Fruit fly (Drosophila melanogaster): ENCODE results near the gene Bin1.
"Not testable (repeated sequence)": the region's sequence is repeated elsewhere in the genome, so short reads cannot be mapped to it uniquely, and the experiment has no call there.

Bin1 gene

DNA sequence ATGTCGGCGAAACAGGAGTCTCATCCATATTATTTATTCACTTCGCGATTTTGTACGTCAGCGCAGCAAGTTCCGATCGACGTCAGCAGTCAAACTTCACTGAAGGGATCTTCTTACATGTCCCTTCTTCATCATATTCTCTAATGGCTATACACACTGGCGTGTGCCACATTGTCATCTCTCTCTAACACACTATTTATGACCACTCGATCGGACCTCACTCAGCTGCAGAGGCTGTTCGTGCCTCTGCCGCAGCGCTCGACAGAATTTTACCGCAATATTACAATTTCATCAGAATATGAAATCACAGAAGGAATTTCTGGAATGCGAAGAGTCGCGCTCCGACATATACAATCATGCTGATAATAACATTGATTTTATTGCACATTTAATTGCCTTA is at the start of gene Bin1:
TSS of gene Bin1 (minus strand) at position 101 of the 400 bp plus-strand sequence.
- not testable (repeated sequence) for TF ChIP-seq psq, h, insv (optimal IDR thresholded peaks at IDR 0.05)

dm6 chr3R:16238016-16238710 is 48.8 kb upstream of the Bin1 start:
- TF ChIP-seq Sin3A (optimal IDR thresholded peaks at IDR 0.05), result no peak
- TF ChIP-seq insv (optimal IDR thresholded peaks at IDR 0.05), result no peak
- no peak for TF ChIP-seq ttk (optimal IDR thresholded peaks at IDR 0.05)
- no peak for TF ChIP-seq psq (optimal IDR thresholded peaks at IDR 0.05)
- no peak for TF ChIP-seq h (optimal IDR thresholded peaks at IDR 0.05)
- no peak for TF ChIP-seq Myc (optimal IDR thresholded peaks at IDR 0.05)

- TF ChIP-seq Sin3A (optimal IDR thresholded peaks at IDR 0.05), result no peak
- no peak for TF ChIP-seq psq (optimal IDR thresholded peaks at IDR 0.05)
- TF ChIP-seq ttk (optimal IDR thresholded peaks at IDR 0.05), result no peak
- TF ChIP-seq h (optimal IDR thresholded peaks at IDR 0.05), result no peak
- no peak for TF ChIP-seq insv (optimal IDR thresholded peaks at IDR 0.05)
- TF ChIP-seq Myc (optimal IDR thresholded peaks at IDR 0.05), result no peak
Measured at dm6 chr3R:16236713-16237641, 47.6 kb upstream of the Bin1 start.

dm6 chr3R:16235941-16236712 is 46.8 kb upstream of the Bin1 start:
- TF ChIP-seq h (optimal IDR thresholded peaks at IDR 0.05), result no peak

DNA sequence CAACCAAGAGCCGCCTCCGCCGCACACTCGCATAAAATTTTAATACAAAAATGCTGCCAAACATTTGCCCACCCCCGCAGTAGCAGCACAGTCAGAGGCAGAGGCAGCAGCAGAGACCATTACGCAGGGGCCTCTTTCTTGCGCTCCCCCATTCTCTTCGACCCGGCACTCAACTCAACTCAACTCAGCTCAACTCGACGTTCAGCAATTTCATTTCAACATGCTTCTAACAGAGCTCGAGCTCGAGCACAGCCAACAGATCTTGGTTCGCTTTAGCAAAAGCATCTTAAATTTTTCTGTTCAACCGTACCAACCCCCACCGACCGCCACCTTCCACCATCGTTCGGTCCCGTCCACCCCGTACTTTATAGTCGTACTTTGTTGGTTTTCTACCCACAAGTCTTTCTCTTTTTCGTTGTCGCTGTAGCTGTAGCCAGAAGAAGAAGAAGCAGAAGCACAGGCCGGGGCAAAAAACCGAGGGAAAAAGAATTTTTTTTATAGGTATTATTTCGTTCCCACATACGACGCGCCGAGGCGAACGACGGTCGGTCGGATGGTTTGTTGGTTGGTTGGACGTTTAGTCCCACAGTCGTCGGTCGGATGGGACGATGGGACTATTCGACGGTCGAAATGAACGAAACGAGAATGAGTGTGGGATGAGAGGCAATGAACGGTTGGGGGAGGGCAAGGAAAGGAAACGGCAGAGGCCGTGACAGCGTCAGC is 46.0 kb upstream of the Bin1 start:
- TF ChIP-seq psq (optimal IDR thresholded peaks at IDR 0.05) (no peak), Myc (optimal IDR thresholded peaks at IDR 0.05) (no peak), insv (optimal IDR thresholded peaks at IDR 0.05) (no peak), h (optimal IDR thresholded peaks at IDR 0.05) (no peak), Sin3A (optimal IDR thresholded peaks at IDR 0.05) (no peak), ttk (optimal IDR thresholded peaks at IDR 0.05) (no peak)

- TF ChIP-seq insv (optimal IDR thresholded peaks at IDR 0.05), result no peak
- TF ChIP-seq Myc (optimal IDR thresholded peaks at IDR 0.05), result no peak
- TF ChIP-seq ttk (optimal IDR thresholded peaks at IDR 0.05), result no peak
- no peak for TF ChIP-seq psq (optimal IDR thresholded peaks at IDR 0.05)
- no peak for TF ChIP-seq h (optimal IDR thresholded peaks at IDR 0.05)
- no peak for TF ChIP-seq Sin3A (optimal IDR thresholded peaks at IDR 0.05)
Measured at dm6 chr3R:16234745-16235149, 45.4 kb upstream of the Bin1 start.

DNA sequence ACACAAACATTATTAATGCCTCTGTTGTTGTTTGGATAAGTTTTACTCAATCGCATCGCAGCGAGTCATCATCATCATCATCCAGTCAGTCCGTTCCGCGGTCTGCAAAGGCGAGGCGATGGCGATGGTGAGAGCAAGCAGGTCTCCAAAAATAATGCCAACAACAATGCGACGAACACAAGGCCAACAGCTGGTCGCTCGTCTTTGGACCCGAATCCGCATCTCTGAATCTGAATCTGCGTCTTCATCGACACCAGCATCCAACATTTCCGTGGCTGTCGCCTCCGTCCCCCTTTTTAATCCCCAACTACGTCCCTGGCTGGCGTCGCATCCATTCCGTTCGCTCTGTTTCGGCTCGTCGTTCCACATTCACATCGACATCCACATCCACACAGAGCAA is 44.9 kb upstream of the Bin1 start:
- TF ChIP-seq insv (optimal IDR thresholded peaks at IDR 0.05), result no peak
- no peak for TF ChIP-seq Myc (optimal IDR thresholded peaks at IDR 0.05)
- no peak for TF ChIP-seq Sin3A (optimal IDR thresholded peaks at IDR 0.05)
- TF ChIP-seq ttk (optimal IDR thresholded peaks at IDR 0.05), result no peak
- TF ChIP-seq psq (optimal IDR thresholded peaks at IDR 0.05), result no peak
- no peak for TF ChIP-seq h (optimal IDR thresholded peaks at IDR 0.05)

DNA sequence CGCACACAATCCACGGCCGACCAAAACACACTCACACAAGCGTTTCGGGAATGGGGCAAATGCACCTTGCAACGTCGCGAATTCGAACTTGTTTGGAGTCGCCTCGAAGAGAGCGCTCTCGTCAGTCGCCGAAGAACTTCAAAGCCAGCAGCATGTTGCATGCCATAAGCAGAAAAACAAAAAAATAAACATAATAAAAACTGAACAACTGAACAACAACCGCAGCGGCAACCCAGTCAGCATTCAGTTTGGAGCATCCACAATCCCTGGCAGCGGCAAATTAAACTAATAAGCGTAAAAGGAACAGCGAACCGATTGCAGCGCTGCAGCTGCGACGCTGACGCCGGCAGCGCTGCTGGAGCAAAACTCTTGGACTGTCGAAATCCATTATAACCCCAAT is 43.2 kb upstream of the Bin1 start:
- TF ChIP-seq insv (optimal IDR thresholded peaks at IDR 0.05) (no peak), Myc (optimal IDR thresholded peaks at IDR 0.05) (no peak), ttk (optimal IDR thresholded peaks at IDR 0.05) (no peak), psq (optimal IDR thresholded peaks at IDR 0.05) (no peak), h (optimal IDR thresholded peaks at IDR 0.05) (no peak)

DNA sequence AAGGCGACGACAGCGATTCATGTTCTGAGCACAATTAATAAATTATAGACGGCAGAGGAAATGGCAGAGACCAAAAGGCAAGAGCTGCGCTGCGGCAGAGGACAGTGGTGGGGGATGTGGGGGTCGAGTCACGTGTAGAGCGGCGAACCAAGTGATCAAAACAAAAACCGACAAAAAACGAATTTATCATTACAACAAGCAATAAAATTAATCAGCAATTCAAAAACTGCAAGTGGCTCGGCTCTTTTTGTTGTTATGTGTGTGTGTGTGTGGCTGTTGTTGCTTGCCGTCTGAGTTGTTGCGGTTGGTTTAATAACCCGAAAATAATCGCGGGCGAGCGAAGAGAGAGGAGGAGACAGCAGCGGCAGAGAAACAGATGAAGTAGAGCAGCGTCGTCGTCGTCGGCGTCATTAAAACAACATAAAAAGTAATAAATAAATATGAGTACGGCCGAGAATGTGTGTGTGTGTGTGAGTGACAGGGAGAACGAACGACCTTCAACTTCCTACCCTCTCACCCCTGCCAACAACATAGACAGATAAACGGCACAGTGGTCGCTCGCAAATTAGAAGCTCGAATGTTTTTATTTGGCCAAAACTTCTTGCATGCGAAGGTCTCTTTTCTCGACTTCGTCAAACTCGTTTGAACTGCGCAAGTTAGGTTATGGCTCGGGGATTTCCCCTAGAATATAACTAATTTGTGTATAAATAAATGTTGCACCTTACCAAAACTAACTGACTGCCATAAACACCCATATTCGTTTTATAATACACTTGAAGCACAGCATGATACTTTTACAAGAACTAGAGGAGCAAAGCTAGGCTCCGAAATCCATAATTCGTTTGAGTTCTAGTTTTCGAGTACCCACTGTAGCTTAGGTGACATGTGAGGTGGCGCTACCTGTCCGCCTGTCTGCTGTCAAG is 42.3 kb upstream of the Bin1 start:
- TF ChIP-seq psq (optimal IDR thresholded peaks at IDR 0.05), result peak; percentile 81
- no peak for TF ChIP-seq Myc (optimal IDR thresholded peaks at IDR 0.05)
- no peak for TF ChIP-seq h (optimal IDR thresholded peaks at IDR 0.05)
- no peak for TF ChIP-seq Sin3A (optimal IDR thresholded peaks at IDR 0.05)
- TF ChIP-seq insv (optimal IDR thresholded peaks at IDR 0.05), result no peak

DNA sequence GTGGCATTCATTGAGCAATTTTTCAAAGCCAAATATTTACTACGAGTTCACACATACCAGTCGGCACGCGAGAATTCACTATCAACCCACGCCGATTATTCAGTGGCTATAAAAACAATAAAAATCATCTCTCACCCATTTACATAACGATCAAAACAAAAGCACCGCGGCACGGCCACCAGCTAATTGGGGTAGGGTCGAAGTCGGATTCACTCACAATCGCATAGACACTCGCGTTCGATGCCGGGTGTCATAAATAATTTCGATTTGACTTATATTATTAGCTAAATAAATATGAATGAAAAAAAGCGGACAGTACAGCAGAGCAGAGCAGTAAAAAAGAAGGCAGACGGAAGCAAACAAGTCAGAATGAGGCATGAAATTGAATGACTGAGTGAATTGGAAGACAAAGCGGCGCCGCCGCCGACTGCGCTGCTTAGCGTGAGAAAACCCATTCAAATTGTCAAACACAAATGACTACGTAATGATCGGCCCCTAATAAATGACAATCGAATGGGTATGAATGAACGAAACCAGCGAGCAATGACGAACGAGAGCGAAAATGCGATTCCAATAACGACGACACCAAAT is 40.8 kb upstream of the Bin1 start:
- no peak for TF ChIP-seq h (optimal IDR thresholded peaks at IDR 0.05)
- no peak for TF ChIP-seq psq (optimal IDR thresholded peaks at IDR 0.05)
- no peak for TF ChIP-seq ttk (optimal IDR thresholded peaks at IDR 0.05)
- no peak for TF ChIP-seq Sin3A (optimal IDR thresholded peaks at IDR 0.05)
- TF ChIP-seq Myc (optimal IDR thresholded peaks at IDR 0.05), result no peak
- no peak for TF ChIP-seq insv (optimal IDR thresholded peaks at IDR 0.05)

Data from Kc167 (cell line).